Worm (Caenorhabditis elegans) whole organism, midembryonic: ENCODE data around the gene C03H5.3.

ENCODE experiments used
- T22C8.4 ChIP-seq: fragments of 200-800 bp; sonication (Bioruptor generic); IDR thresholded peaks from 2 replicates; pipeline ENCODE4 v1.3.6; 2022; ENCODE audit warnings: missing genetic modification characterization, missing compliant biosample characterization
- cog-1 ChIP-seq: sonication (generic microtip); optimal IDR thresholded peaks from 2 replicates; lab custom pipeline; 2016; ENCODE audit warnings: missing genetic modification characterization, missing compliant biosample characterization
- flt-1 ChIP-seq: fragments of 200-800 bp; sonication (Bioruptor generic); IDR thresholded peaks from 2 replicates; pipeline ENCODE4 v1.3.6; 2022; ENCODE audit warnings: missing genetic modification characterization, missing compliant biosample characterization
- klf-2 ChIP-seq: fragments of 200-800 bp; sonication (Bioruptor generic); conservative IDR thresholded peaks from 2 replicates; pipeline ENCODE4 v1.3.6; 2022; ENCODE audit warnings: missing genetic modification reagents, missing genetic modification characterization, missing compliant biosample characterization
- med-1 ChIP-seq: sonication (generic microtip); optimal IDR thresholded peaks from 2 replicates; lab custom pipeline; 2017; ENCODE audit warnings: missing genetic modification characterization, mild to moderate bottlenecking, missing compliant biosample characterization, antibody characterized with exemption, missing genetic modification reagents; ENCODE audit not compliant: insufficient read depth
- ref-1 ChIP-seq: fragments of 200-800 bp; sonication (Bioruptor generic); conservative IDR thresholded peaks from 2 replicates; pipeline ENCODE4 v1.3.6; 2022; ENCODE audit warnings: missing genetic modification reagents, missing genetic modification characterization, missing compliant biosample characterization
- tab-1 ChIP-seq: fragments of 200-800 bp; sonication (Bioruptor generic); IDR thresholded peaks from 2 replicates; pipeline ENCODE4 v1.3.6; 2022; ENCODE audit warnings: missing genetic modification characterization, missing compliant biosample characterization
- ztf-23 ChIP-seq: fragments of 200-800 bp; sonication (Bioruptor generic); IDR thresholded peaks from 2 replicates; pipeline ENCODE4 v1.3.6; 2022; ENCODE audit warnings: missing genetic modification reagents, missing genetic modification characterization, missing compliant biosample characterization
- ztf-29 ChIP-seq: fragments of 200-800 bp; sonication (Bioruptor generic); IDR thresholded peaks from 2 replicates; pipeline ENCODE4 v1.3.6; 2022; ENCODE audit warnings: missing genetic modification reagents, missing genetic modification characterization, missing compliant biosample characterization

The C03H5.3 gene

ce11 chrII:370394-370793 is 15.5 kb upstream of the C03H5.3 start:
- TF ChIP-seq ref-1, result no peak
- no peak for TF ChIP-seq ztf-23 (GFP tag; lab: Robert Waterston, UW)
- no peak for TF ChIP-seq flt-1 (GFP tag; lab: Robert Waterston, UW)
- TF ChIP-seq klf-2 (GFP tag; lab: Robert Waterston, UW), result no peak
- TF ChIP-seq ztf-29 (GFP tag; lab: Robert Waterston, UW), result no peak
- TF ChIP-seq cog-1, result no peak
- TF ChIP-seq med-1 (GFP tag; lab: Kevin White, UChicago), result no peak
- TF ChIP-seq tab-1 (GFP tag; lab: Robert Waterston, UW), result no peak
- TF ChIP-seq T22C8.4 (GFP tag; lab: Robert Waterston, UW), result no peak

DNA sequence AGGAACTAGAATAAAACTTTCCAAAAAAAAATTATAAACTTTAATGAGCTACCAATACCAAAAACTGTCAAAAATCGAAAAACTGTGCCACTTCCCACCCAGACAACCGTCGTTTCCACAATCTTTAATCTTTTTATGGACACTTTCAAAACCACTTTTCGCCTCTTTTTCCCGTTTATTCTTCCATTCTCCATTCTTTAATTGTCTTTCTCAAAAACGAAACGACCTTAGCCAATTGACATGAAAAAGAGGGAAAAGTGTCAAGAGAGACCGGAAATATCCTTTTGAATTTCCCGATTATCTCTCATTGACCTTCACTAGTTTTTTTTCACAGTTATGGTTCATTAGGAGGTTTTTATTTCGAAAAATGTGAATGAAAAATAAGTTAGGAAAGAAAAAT is 14.3 kb upstream of the C03H5.3 start:
- TF ChIP-seq tab-1 (GFP tag; lab: Robert Waterston, UW) (no peak), cog-1 (no peak), ref-1 (no peak), klf-2 (GFP tag; lab: Robert Waterston, UW) (no peak), flt-1 (GFP tag; lab: Robert Waterston, UW) (no peak), med-1 (GFP tag; lab: Kevin White, UChicago) (no peak), ztf-29 (GFP tag; lab: Robert Waterston, UW) (no peak), ztf-23 (GFP tag; lab: Robert Waterston, UW) (no peak), T22C8.4 (GFP tag; lab: Robert Waterston, UW) (no peak)

DNA sequence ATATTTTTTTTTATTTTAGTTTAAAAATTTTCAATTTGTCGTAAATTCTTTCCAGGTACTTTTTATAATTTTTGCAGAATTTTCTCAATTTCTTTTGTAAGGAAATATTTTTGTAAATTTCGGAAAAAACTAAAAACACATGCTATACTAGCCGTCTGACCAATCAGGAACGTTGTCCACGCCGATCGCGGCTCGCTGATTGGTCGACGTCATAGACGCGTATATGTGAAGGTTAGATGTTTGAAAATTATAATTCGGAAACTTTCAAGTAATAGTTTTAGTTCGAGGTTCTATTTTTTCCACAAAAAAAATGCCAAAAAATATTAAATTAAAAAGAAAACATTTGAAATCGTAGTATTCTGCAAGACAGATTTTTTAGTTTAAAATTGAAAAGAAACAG is 13.7 kb upstream of the C03H5.3 start:
- no peak for TF ChIP-seq ztf-29 (GFP tag; lab: Robert Waterston, UW)
- no peak for TF ChIP-seq flt-1 (GFP tag; lab: Robert Waterston, UW)
- TF ChIP-seq ztf-23 (GFP tag; lab: Robert Waterston, UW), result no peak
- no peak for TF ChIP-seq med-1 (GFP tag; lab: Kevin White, UChicago)
- TF ChIP-seq ref-1, result no peak
- TF ChIP-seq tab-1 (GFP tag; lab: Robert Waterston, UW), result no peak
- no peak for TF ChIP-seq klf-2 (GFP tag; lab: Robert Waterston, UW)
- no peak for TF ChIP-seq cog-1
- no peak for TF ChIP-seq T22C8.4 (GFP tag; lab: Robert Waterston, UW)

- no peak for TF ChIP-seq med-1 (GFP tag; lab: Kevin White, UChicago)
- no peak for TF ChIP-seq ztf-23 (GFP tag; lab: Robert Waterston, UW)
- TF ChIP-seq klf-2 (GFP tag; lab: Robert Waterston, UW), result no peak
- TF ChIP-seq cog-1, result no peak
- no peak for TF ChIP-seq T22C8.4 (GFP tag; lab: Robert Waterston, UW)
- TF ChIP-seq ztf-29 (GFP tag; lab: Robert Waterston, UW), result no peak
- no peak for TF ChIP-seq flt-1 (GFP tag; lab: Robert Waterston, UW)
- TF ChIP-seq tab-1 (GFP tag; lab: Robert Waterston, UW), result no peak
- TF ChIP-seq ref-1, result no peak
Observed at ce11 chrII:374950-375349, 10.9 kb upstream of the C03H5.3 start, which contains the start of gene C03H5.4. TSS of gene C03H5.4 (plus strand) at chrII:375250.

DNA sequence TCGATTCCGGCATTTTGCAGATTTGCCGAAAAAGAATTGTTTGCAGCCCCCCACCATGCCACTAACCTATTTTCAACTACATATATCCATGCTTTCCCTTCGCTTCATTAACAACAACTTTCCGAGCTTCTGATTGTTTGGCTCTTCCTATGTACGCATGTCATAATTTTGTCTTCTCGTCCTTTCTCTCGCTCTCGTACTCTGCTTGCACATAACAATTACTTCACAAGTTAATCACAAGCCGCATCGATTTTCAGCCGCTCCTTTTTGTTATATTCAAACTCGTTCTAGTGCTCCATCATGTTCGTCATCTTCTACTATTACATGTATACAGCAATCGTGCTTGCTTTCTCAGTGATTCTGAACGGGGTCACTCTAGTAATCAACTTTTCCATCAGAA is 7.5 kb upstream of the C03H5.3 start, which contains the start of gene C03H5.9:
Gene C03H5.9, plus strand, starts transcription at position 301 of the 400 bp plus-strand sequence.
- no peak for TF ChIP-seq ztf-23 (GFP tag; lab: Robert Waterston, UW)
- no peak for TF ChIP-seq cog-1

DNA sequence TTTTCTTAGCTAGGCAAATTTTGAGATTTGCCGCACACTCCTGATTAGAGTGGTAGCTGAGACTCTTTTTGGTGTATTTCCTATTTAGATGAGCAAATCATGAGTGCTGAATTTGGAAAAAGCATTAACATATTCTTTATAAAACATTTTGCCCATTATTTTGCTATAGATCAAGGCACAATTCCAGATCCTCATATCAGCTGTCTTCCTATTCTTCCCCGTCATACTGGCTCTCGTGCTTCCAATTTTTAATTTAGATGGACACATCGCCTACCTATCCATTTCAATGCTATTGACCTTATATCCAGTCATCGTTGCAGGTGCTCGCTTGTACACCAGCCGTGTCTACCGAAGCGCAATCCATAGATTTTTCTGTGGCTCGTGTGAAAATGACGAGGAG is 6.0 kb upstream of the C03H5.3 start, which contains the start of gene C03H5.7:
Gene C03H5.7, plus strand, starts transcription at position 301 of the 400 bp plus-strand sequence.
- TF ChIP-seq tab-1 (GFP tag; lab: Robert Waterston, UW) (no peak), med-1 (GFP tag; lab: Kevin White, UChicago) (no peak), ref-1 (no peak), ztf-29 (GFP tag; lab: Robert Waterston, UW) (no peak), T22C8.4 (GFP tag; lab: Robert Waterston, UW) (no peak), klf-2 (GFP tag; lab: Robert Waterston, UW) (no peak), flt-1 (GFP tag; lab: Robert Waterston, UW) (no peak), ztf-23 (GFP tag; lab: Robert Waterston, UW) (no peak), cog-1 (no peak)

- TF ChIP-seq klf-2 (GFP tag; lab: Robert Waterston, UW), result no peak
- TF ChIP-seq ztf-29 (GFP tag; lab: Robert Waterston, UW), result no peak
- no peak for TF ChIP-seq T22C8.4 (GFP tag; lab: Robert Waterston, UW)
- TF ChIP-seq tab-1 (GFP tag; lab: Robert Waterston, UW), result no peak
- TF ChIP-seq ref-1, result no peak
- TF ChIP-seq cog-1, result no peak
- TF ChIP-seq med-1 (GFP tag; lab: Kevin White, UChicago), result no peak
- no peak for TF ChIP-seq ztf-23 (GFP tag; lab: Robert Waterston, UW)
- no peak for TF ChIP-seq flt-1 (GFP tag; lab: Robert Waterston, UW)
Observed at ce11 chrII:385258-385657, 630 bp upstream of the C03H5.3 start, which contains the start of gene C03H5.5. TSS of gene C03H5.5 (minus strand) at chrII:385358.

- TF ChIP-seq T22C8.4 (GFP tag; lab: Robert Waterston, UW) (no peak), klf-2 (GFP tag; lab: Robert Waterston, UW) (no peak), ref-1 (no peak), ztf-29 (GFP tag; lab: Robert Waterston, UW) (no peak), cog-1 (no peak), ztf-23 (GFP tag; lab: Robert Waterston, UW) (no peak), tab-1 (GFP tag; lab: Robert Waterston, UW) (no peak), flt-1 (GFP tag; lab: Robert Waterston, UW) (no peak), med-1 (GFP tag; lab: Kevin White, UChicago) (no peak)
Observed at ce11 chrII:387844-388355, 2.0 kb downstream of the C03H5.3 start.

ce11 chrII:388533-388932 is 2.6 kb downstream of the C03H5.3 start, which contains the start of gene nstp-4:
TSS of gene nstp-4 (plus strand) at chrII:388833.
- TF ChIP-seq cog-1 (no peak), ztf-29 (GFP tag; lab: Robert Waterston, UW) (no peak), klf-2 (GFP tag; lab: Robert Waterston, UW) (no peak), T22C8.4 (GFP tag; lab: Robert Waterston, UW) (no peak), flt-1 (GFP tag; lab: Robert Waterston, UW) (no peak), tab-1 (GFP tag; lab: Robert Waterston, UW) (no peak), ref-1 (no peak), med-1 (GFP tag; lab: Kevin White, UChicago) (no peak), ztf-23 (GFP tag; lab: Robert Waterston, UW) (no peak)
